Worm (Caenorhabditis elegans) whole organism, L4 larva: ENCODE results near the gene rpt-4.

Experiments
- T20F7.1 ChIP-seq: fragments of 200-800 bp; sonication (Bioruptor generic); optimal IDR thresholded peaks from 2 replicates; lab custom pipeline; 2018; ENCODE audit warnings: mild to moderate bottlenecking, missing genetic modification characterization, missing compliant biosample characterization
- Y75B8A.6 ChIP-seq: fragments of 200-800 bp; sonication (Bioruptor generic); IDR thresholded peaks from 2 replicates; pipeline ENCODE4 v1.3.6; 2022; ENCODE audit warnings: missing genetic modification reagents, missing genetic modification characterization, missing compliant biosample characterization
- aly-2 ChIP-seq: sonication (generic microtip); optimal IDR thresholded peaks from 2 replicates; lab custom pipeline; 2018; ENCODE audit warnings: missing biosample characterization, missing genetic modification characterization
- lin-39 ChIP-seq: fragments of 150-350 bp; optimal IDR thresholded peaks from 2 replicates; lab custom pipeline; 2014; ENCODE audit warnings: missing biosample characterization, missing genetic modification reagents, missing genetic modification characterization
- lsy-2 ChIP-seq, 2 experiments: fragments of 150-350 bp in 1 of 2; sonication (generic microtip) in 1 of 2; optimal IDR thresholded peaks; 2 replicates each; lab custom pipeline; 2014 to 2017; ENCODE audit warnings: missing biosample characterization in 2 of 2, missing genetic modification characterization in 2 of 2
- madf-9 ChIP-seq: fragments of 200-800 bp; sonication (Bioruptor generic); conservative IDR thresholded peaks from 2 replicates; pipeline ENCODE4 v1.3.6; 2022; ENCODE audit warnings: missing genetic modification reagents, missing genetic modification characterization, missing compliant biosample characterization
- mdl-1 ChIP-seq, 2 experiments: fragments of 150-350 bp in 1 of 2; sonication (generic microtip) in 1 of 2; optimal IDR thresholded peaks; 2 replicates each; lab custom pipeline; 2014 to 2017; ENCODE audit warnings: missing biosample characterization in 2 of 2, missing genetic modification characterization in 2 of 2
- mdt-29 ChIP-seq: fragments of 200-800 bp; sonication (Bioruptor generic); IDR thresholded peaks from 2 replicates; pipeline ENCODE4 v1.3.6; 2022; ENCODE audit warnings: missing genetic modification reagents, missing genetic modification characterization, missing compliant biosample characterization
- mep-1 ChIP-seq: fragments of 150-350 bp; sonication (generic microtip); optimal IDR thresholded peaks from 3 replicates; lab custom pipeline; 2014; ENCODE audit warnings: missing biosample characterization, missing genetic modification characterization
- mes-2 ChIP-seq: sonication (generic microtip); optimal IDR thresholded peaks from 2 replicates; lab custom pipeline; 2016; ENCODE audit warnings: missing genotype, mild to moderate bottlenecking, missing genetic modification characterization, missing compliant biosample characterization; ENCODE audit not compliant: poor library complexity, severe bottlenecking
- nhr-28 ChIP-seq: fragments of 150-350 bp; optimal IDR thresholded peaks from 2 replicates; lab custom pipeline; 2014; ENCODE audit warnings: missing biosample characterization, missing genetic modification characterization
- nhr-48 ChIP-seq: sonication (generic microtip); optimal IDR thresholded peaks from 2 replicates; lab custom pipeline; 2016; ENCODE audit warnings: mild to moderate bottlenecking, missing genetic modification characterization, missing compliant biosample characterization

- TF ChIP-seq mes-2 (tag; lab: Kevin White, UChicago): no peak
- TF ChIP-seq T20F7.1 (GFP tag; lab: Kevin White, UChicago): no peak
- TF ChIP-seq lsy-2 (tag; optimal IDR thresholded peaks at IDR 0.05; lab: Kevin White, UChicago): no peak
- TF ChIP-seq aly-2 (tag; lab: Kevin White, UChicago): no peak
- no peak for TF ChIP-seq madf-9 (GFP tag; lab: Robert Waterston, UW)
- no peak for TF ChIP-seq nhr-28
- TF ChIP-seq mep-1: no peak
- TF ChIP-seq nhr-48 (tag; lab: Kevin White, UChicago): no peak
- TF ChIP-seq Y75B8A.6: no peak
- TF ChIP-seq lin-39 (tag; lab: Kevin White, UChicago): no peak
- no peak for TF ChIP-seq mdt-29
- no peak for TF ChIP-seq mdl-1 (tag; optimal IDR thresholded peaks at IDR 0.05; lab: Kevin White, UChicago)
These were observed 27.9 kb upstream of the rpt-4 start for ce11 chrII:73892-74291.
